Fruit fly (Drosophila melanogaster): ENCODE data around the gene Nmdmc.

The Nmdmc gene

dm6 chr3R:8992928-8993579 lies 57.3 kb downstream of the Nmdmc start, which contains the start of gene CG11975 (continued):
- TF ChIP-seq twi (tag; optimal IDR thresholded peaks at IDR 0.05) (peak; percentile 63), GATAe (GFP tag; conservative IDR thresholded peaks at IDR 0.05) (0 out of 2 replicates have a peak, but pooled peaks have one; percentile 54), z (GFP tag; IDR thresholded peaks at IDR 0.05) (no peak), chif (GFP tag; optimal IDR thresholded peaks at IDR 0.05) (peak; percentile 72 to 81), ara (GFP tag; IDR thresholded peaks at IDR 0.05) (no peak), Hsf (GFP tag; optimal IDR thresholded peaks at IDR 0.05) (peak; percentile 83), CG30020 (tag; optimal IDR thresholded peaks at IDR 0.05) (peak; percentile 63), chm (GFP tag; IDR thresholded peaks at IDR 0.05) (no peak), CG17612 (GFP tag; IDR thresholded peaks at IDR 0.05) (no peak), E2f2 (GFP tag; IDR thresholded peaks at IDR 0.05) (peak; percentile 38; the same call in 1 of the 2 replicates), Dll (GFP tag; IDR thresholded peaks at IDR 0.05; ENCODE audit: partially characterized antibody) (peak; percentile 82), CG10431 (GFP tag; optimal IDR thresholded peaks at IDR 0.05) (no peak), CG17186 (GFP tag; optimal IDR thresholded peaks at IDR 0.05) (no peak), lmd (GFP tag; IDR thresholded peaks at IDR 0.05) (peak; percentile 70), CG14667 (GFP tag; IDR thresholded peaks at IDR 0.05) (0 out of 2 replicates have a peak, but pooled peaks have one; percentile 12), CG12299 (tag; optimal IDR thresholded peaks at IDR 0.05) (peak; percentile 49), CG8388 (GFP tag; optimal IDR thresholded peaks at IDR 0.05) (peak; percentile 46), mld (GFP tag; IDR thresholded peaks at IDR 0.05; ENCODE audit: partially characterized antibody) (no peak), bcd (GFP tag; optimal IDR thresholded peaks at IDR 0.05) (no peak), ase (GFP tag; IDR thresholded peaks at IDR 0.05) (0 out of 3 replicates have a peak, but pooled peaks have one; percentile 38), CG9932 (GFP tag; IDR thresholded peaks at IDR 0.05) (peak; percentile 91), CG8765 (GFP tag; IDR thresholded peaks at IDR 0.05) (peak; percentile 57), CG11247 (GFP tag; IDR thresholded peaks at IDR 0.05) (peak; percentile 55; the same call in 1 of the 2 replicates), Ada2b (GFP tag; IDR thresholded peaks at IDR 0.05) (peak; percentile 54; the same call in 1 of the 2 replicates), Gsc (GFP tag; IDR thresholded peaks at IDR 0.05) (no peak), Antp (GFP tag; optimal IDR thresholded peaks at IDR 0.05) (peak; percentile 82), CG15479 (GFP tag; optimal IDR thresholded peaks at IDR 0.05) (no peak), lola (GFP tag; optimal IDR thresholded peaks at IDR 0.05) (peak in 1 of 3 experiments; percentile 56), CG17328 (GFP tag; IDR thresholded peaks at IDR 0.05) (no peak; the same call in 1 of the 2 replicates), Dfd (GFP tag; optimal IDR thresholded peaks at IDR 0.05) (no peak), ap (GFP tag; IDR thresholded peaks at IDR 0.05) (0 out of 2 replicates have a peak, but pooled peaks have one; percentile 5), ssp (GFP tag; IDR thresholded peaks at IDR 0.05) (0 out of 2 replicates have a peak, but pooled peaks have one; percentile 38), Aef1 (GFP tag; IDR thresholded peaks at IDR 0.05) (peak; percentile 48; the same call in 2 of the 3 replicates), sob (GFP tag; IDR thresholded peaks at IDR 0.05) (peak; percentile 86), CG2875 (GFP tag; optimal IDR thresholded peaks at IDR 0.05) (no peak), CG6791 (GFP tag; IDR thresholded peaks at IDR 0.05; ENCODE audit: partially characterized antibody) (peak; percentile 65; the same call in 2 of the 3 replicates), CG3407 (GFP tag; optimal IDR thresholded peaks at IDR 0.05) (no peak), Trl (optimal IDR thresholded peaks at IDR 0.05) (no peak), Trl (GFP tag; optimal IDR thresholded peaks at IDR 0.05) (peak; percentile 92), CG6854 (GFP tag; optimal IDR thresholded peaks at IDR 0.05) (no peak), Sox102F (GFP tag; optimal IDR thresholded peaks at IDR 0.05) (no peak), CG6689 (GFP tag; IDR thresholded peaks at IDR 0.05) (0 out of 2 replicates have a peak, but pooled peaks have one; percentile 47), eyg (GFP tag; optimal IDR thresholded peaks at IDR 0.05) (peak; percentile 80), CG10565 (GFP tag; optimal IDR thresholded peaks at IDR 0.05) (no peak), toy (GFP tag; IDR thresholded peaks at IDR 0.05) (no peak), btn (GFP tag; optimal IDR thresholded peaks at IDR 0.05) (peak; percentile 61), gfzf (GFP tag; optimal IDR thresholded peaks at IDR 0.05) (peak; percentile 35), odd (GFP tag; optimal IDR thresholded peaks at IDR 0.05) (no peak), grau (tag; optimal IDR thresholded peaks at IDR 0.05) (peak; percentile 67), CG12942 (GFP tag; optimal IDR thresholded peaks at IDR 0.05) (peak; percentile 87)

Measured in whole organism, embryonic.